Fruit fly (Drosophila melanogaster): Measurements from ENCODE around the gene Bcs1.

Bcs1 gene

dm6 chr2L:10222550-10223231 is at the start of gene Bcs1:
TSS of gene Bcs1 (plus strand) at chr2L:10222657.
- TF ChIP-seq noc (tag; optimal IDR thresholded peaks at IDR 0.05), result no peak

dm6 chr2L:10180182-10180779 is 42.2 kb upstream of the Bcs1 start, which contains the start of gene CG44153:
TSS of gene CG44153 (minus strand) at chr2L:10180256.
- no peak for TF ChIP-seq noc (tag; optimal IDR thresholded peaks at IDR 0.05)

- no peak for TF ChIP-seq noc (tag; optimal IDR thresholded peaks at IDR 0.05)
These were observed 31.1 kb upstream of the Bcs1 start, which contains the start of gene Fum4 for dm6 chr2L:10191396-10191795. TSS of gene Fum4 (minus strand) at chr2L:10191496.

dm6 chr2L:10198911-10199310 is 23.5 kb upstream of the Bcs1 start, which contains the start of gene Sur:
TSS of gene Sur (minus strand) at chr2L:10199117.
- no peak for TF ChIP-seq noc (tag; optimal IDR thresholded peaks at IDR 0.05)

dm6 chr2L:10200847-10201246 is 21.6 kb upstream of the Bcs1 start, which contains the start of the genes Ripalpha and RpL7:
TSS of gene Ripalpha (minus strand) at chr2L:10200974.
TSS of gene RpL7 (plus strand) at chr2L:10201004.
- TF ChIP-seq noc (tag; optimal IDR thresholded peaks at IDR 0.05), result peak; percentile 88

- no peak for TF ChIP-seq noc (tag; optimal IDR thresholded peaks at IDR 0.05)
These were observed 20.7 kb upstream of the Bcs1 start for dm6 chr2L:10201743-10202142.

dm6 chr2L:10203933-10204509 is 18.4 kb upstream of the Bcs1 start, which contains the start of gene CG34159:
TSS of gene CG34159 (minus strand) at chr2L:10204317.
- TF ChIP-seq noc (tag; optimal IDR thresholded peaks at IDR 0.05), result peak; percentile 13

dm6 chr2L:10205940-10206339 is 16.5 kb upstream of the Bcs1 start:
- no peak for TF ChIP-seq noc (tag; optimal IDR thresholded peaks at IDR 0.05)

- TF ChIP-seq noc (tag; optimal IDR thresholded peaks at IDR 0.05), result no peak
These were observed 15.8 kb upstream of the Bcs1 start, which contains the start of gene Snx17 for dm6 chr2L:10206633-10207162. TSS of gene Snx17 (minus strand) at chr2L:10206961.

dm6 chr2L:10208799-10209794 is 13.4 kb upstream of the Bcs1 start, which contains the start of gene CG5731:
TSS of gene CG5731 (minus strand) at chr2L:10209744.
- TF ChIP-seq noc (tag; optimal IDR thresholded peaks at IDR 0.05), result no peak

- no peak for TF ChIP-seq noc (tag; optimal IDR thresholded peaks at IDR 0.05)
These were observed 11.6 kb upstream of the Bcs1 start, which contains the start of the genes CG5727 and ath for dm6 chr2L:10210631-10211557. TSS of gene CG5727 (minus strand) at chr2L:10210681. TSS of gene ath (plus strand) at chr2L:10211143.

dm6 chr2L:10220010-10220409 is 2.4 kb upstream of the Bcs1 start:
- no peak for TF ChIP-seq noc (tag; optimal IDR thresholded peaks at IDR 0.05)

- TF ChIP-seq noc (tag; optimal IDR thresholded peaks at IDR 0.05), result no peak
These were observed 1.7 kb upstream of the Bcs1 start, which contains the start of the genes Npc1a and Prosalpha6 for dm6 chr2L:10220501-10221386. TSS of gene Npc1a (minus strand) at chr2L:10221216. TSS of gene Prosalpha6 (plus strand) at chr2L:10221351.
